Fruit fly (Drosophila melanogaster) whole organism, prepupa: ENCODE measurements around the gene pod1.

Source experiments
- CG11294 ChIP-seq: fragments of 200-800 bp; sonication (Bioruptor generic); IDR thresholded peaks from 2 replicates; pipeline ENCODE4 v1.3.6; 2022; ENCODE audit warnings: missing biosample characterization, missing genetic modification characterization
- CG11762 ChIP-seq: fragments of 200-800 bp; sonication (Bioruptor generic); optimal IDR thresholded peaks from 3 replicates; lab custom pipeline; 2016; ENCODE audit warnings: missing biosample characterization, missing genetic modification characterization; ENCODE audit not compliant: insufficient read depth
- CG11902 ChIP-seq: fragments of 200-800 bp; sonication (Bioruptor generic); optimal IDR thresholded peaks from 3 replicates; lab custom pipeline; 2016; ENCODE audit warnings: missing biosample characterization, missing genetic modification characterization
- CG15336 ChIP-seq: fragments of 200-800 bp; sonication (Bioruptor generic); IDR thresholded peaks from 2 replicates; pipeline ENCODE4 v1.3.6; 2022; ENCODE audit warnings: missing biosample characterization, missing genetic modification characterization
- CG1621 ChIP-seq: fragments of 200-800 bp; sonication (Bioruptor generic); optimal IDR thresholded peaks from 3 replicates; lab custom pipeline; 2018; ENCODE audit warnings: missing biosample characterization, mild to moderate bottlenecking, missing genetic modification characterization
- CG16779 ChIP-seq: fragments of 200-800 bp; sonication (Bioruptor generic); optimal IDR thresholded peaks from 3 replicates; lab custom pipeline; 2017; ENCODE audit warnings: missing biosample characterization, mild to moderate bottlenecking, missing genetic modification characterization
- CG31627 ChIP-seq: fragments of 200-800 bp; sonication (Bioruptor generic); optimal IDR thresholded peaks from 3 replicates; lab custom pipeline; 2016; ENCODE audit warnings: missing biosample characterization, missing genetic modification characterization
- CG32006 ChIP-seq: fragments of 200-800 bp; sonication (Bioruptor generic); optimal IDR thresholded peaks from 3 replicates; lab custom pipeline; 2017; ENCODE audit warnings: missing biosample characterization, mild to moderate bottlenecking, missing genetic modification characterization
- CG34406 ChIP-seq: fragments of 200-800 bp; sonication (Bioruptor generic); optimal IDR thresholded peaks from 3 replicates; lab custom pipeline; 2016; ENCODE audit warnings: missing biosample characterization, missing genetic modification characterization
- CG3919 ChIP-seq: fragments of 200-800 bp; sonication (Bioruptor generic); optimal IDR thresholded peaks from 3 replicates; lab custom pipeline; 2016; ENCODE audit warnings: missing biosample characterization, missing genetic modification characterization
- CG4318 ChIP-seq: fragments of 200-800 bp; sonication (Bioruptor generic); optimal IDR thresholded peaks from 3 replicates; lab custom pipeline; 2017; ENCODE audit warnings: missing biosample characterization, mild to moderate bottlenecking, missing genetic modification characterization
- CG6163 ChIP-seq: fragments of 200-800 bp; sonication (Bioruptor generic); IDR thresholded peaks from 3 replicates; pipeline ENCODE4 v1.3.6; 2022; ENCODE audit warnings: missing biosample characterization, missing genetic modification characterization
- CG6276 ChIP-seq: fragments of 200-800 bp; sonication (Bioruptor generic); optimal IDR thresholded peaks from 2 replicates; lab custom pipeline; 2017; ENCODE audit warnings: missing biosample characterization, mild to moderate bottlenecking, missing genetic modification characterization
- CG6792 ChIP-seq: fragments of 200-800 bp; sonication (Bioruptor generic); optimal IDR thresholded peaks from 3 replicates; lab custom pipeline; 2016; ENCODE audit warnings: missing biosample characterization, missing genetic modification characterization
- CG7368 ChIP-seq: fragments of 200-800 bp; sonication (Bioruptor generic); optimal IDR thresholded peaks from 3 replicates; lab custom pipeline; 2016; ENCODE audit warnings: missing biosample characterization, missing genetic modification characterization
- CG8119 ChIP-seq: fragments of 200-800 bp; sonication (Bioruptor generic); IDR thresholded peaks from 3 replicates; pipeline ENCODE4 v1.3.6; 2022; ENCODE audit warnings: missing biosample characterization, missing genetic modification characterization
- CG8319 ChIP-seq: fragments of 200-800 bp; sonication (Bioruptor generic); optimal IDR thresholded peaks from 3 replicates; lab custom pipeline; 2016; ENCODE audit warnings: missing biosample characterization, missing genetic modification characterization
- CG8632 ChIP-seq: fragments of 200-800 bp; sonication (Bioruptor generic); optimal IDR thresholded peaks from 3 replicates; lab custom pipeline; 2016; ENCODE audit warnings: missing biosample characterization, missing genetic modification characterization
- CG9139 ChIP-seq: fragments of 200-800 bp; sonication (Bioruptor generic); optimal IDR thresholded peaks from 3 replicates; lab custom pipeline; 2017; ENCODE audit warnings: missing biosample characterization, mild to moderate bottlenecking, missing genetic modification characterization
- Eip78C ChIP-seq: fragments of 200-800 bp; sonication (Bioruptor generic); peaks from one replicate; lab custom pipeline; 2016; ENCODE audit warnings: missing biosample characterization, missing genetic modification characterization
- Ets96B ChIP-seq: fragments of 200-800 bp; optimal IDR thresholded peaks from 2 replicates; lab custom pipeline; 2019; ENCODE audit warnings: missing biosample characterization, mild to moderate bottlenecking, missing genetic modification characterization, moderate library complexity
- Gug ChIP-seq: fragments of 200-800 bp; sonication (Bioruptor generic); IDR thresholded peaks from 2 replicates; pipeline ENCODE4 v1.3.6; 2022; ENCODE audit warnings: missing biosample characterization, missing genetic modification characterization
- Hr38 ChIP-seq: sonication (Bioruptor generic); optimal IDR thresholded peaks from 2 replicates; lab custom pipeline; 2016; ENCODE audit warnings: missing biosample characterization, missing genetic modification characterization
- Hr39 ChIP-seq: fragments of 200-800 bp; sonication (Bioruptor generic); optimal IDR thresholded peaks from 2 replicates; lab custom pipeline; 2016; ENCODE audit warnings: missing biosample characterization, missing genetic modification characterization
- Hr4 ChIP-seq: fragments of 200-800 bp; sonication (Bioruptor generic); optimal IDR thresholded peaks from 3 replicates; lab custom pipeline; 2016; ENCODE audit warnings: missing biosample characterization, missing genetic modification characterization
- Met ChIP-seq: fragments of 200-800 bp; sonication (Bioruptor generic); optimal IDR thresholded peaks from 3 replicates; lab custom pipeline; 2016; ENCODE audit warnings: missing biosample characterization, missing genetic modification characterization
- OdsH ChIP-seq: fragments of 200-800 bp; sonication (Bioruptor generic); optimal IDR thresholded peaks from 3 replicates; lab custom pipeline; 2016; ENCODE audit warnings: missing biosample characterization, missing genetic modification characterization
- Sox102F ChIP-seq: fragments of 200-800 bp; sonication (Bioruptor generic); optimal IDR thresholded peaks from 2 replicates; lab custom pipeline; 2016; ENCODE audit warnings: missing biosample characterization, mild to moderate bottlenecking, missing genetic modification characterization
- Sox14 ChIP-seq: fragments of 200-800 bp; sonication (Bioruptor generic); optimal IDR thresholded peaks from 3 replicates; lab custom pipeline; 2016; ENCODE audit warnings: missing biosample characterization, missing genetic modification characterization
- Sox15 ChIP-seq: fragments of 200-800 bp; sonication (Bioruptor generic); optimal IDR thresholded peaks from 3 replicates; lab custom pipeline; 2016; ENCODE audit warnings: missing biosample characterization, missing genetic modification characterization
- achi ChIP-seq: fragments of 200-800 bp; sonication (Bioruptor generic); optimal IDR thresholded peaks from 3 replicates; lab custom pipeline; 2016; ENCODE audit warnings: missing biosample characterization, missing genetic modification characterization
- dsx ChIP-seq: fragments of 200-800 bp; optimal IDR thresholded peaks from 3 replicates; lab custom pipeline; 2019; ENCODE audit warnings: missing biosample characterization, mild to moderate bottlenecking, missing genetic modification characterization, moderate library complexity; ENCODE audit not compliant: poor library complexity, severe bottlenecking
- eg ChIP-seq: fragments of 200-800 bp; sonication (Bioruptor generic); IDR thresholded peaks from 3 replicates; pipeline ENCODE4 v1.3.6; 2022; ENCODE audit warnings: missing biosample characterization, missing genetic modification characterization
- esn ChIP-seq: fragments of 200-800 bp; sonication (Bioruptor generic); optimal IDR thresholded peaks from 2 replicates; lab custom pipeline; 2016; ENCODE audit warnings: missing biosample characterization, mild to moderate bottlenecking, missing genetic modification characterization, moderate library complexity
- fd59A ChIP-seq: fragments of 200-800 bp; sonication (Bioruptor generic); optimal IDR thresholded peaks from 2 replicates; lab custom pipeline; 2017; ENCODE audit warnings: missing biosample characterization, mild to moderate bottlenecking, missing genetic modification characterization, missing genetic modification reagents
- fd85E ChIP-seq: fragments of 200-800 bp; sonication (Bioruptor generic); optimal IDR thresholded peaks from 3 replicates; lab custom pipeline; 2016; ENCODE audit warnings: missing biosample characterization, missing genetic modification characterization
- fkh ChIP-seq: fragments of 200-800 bp; sonication (Bioruptor generic); optimal IDR thresholded peaks from 3 replicates; lab custom pipeline; 2017; ENCODE audit warnings: missing biosample characterization, mild to moderate bottlenecking, missing genetic modification characterization, moderate library complexity
- lz ChIP-seq: fragments of 200-800 bp; sonication (Bioruptor generic); optimal IDR thresholded peaks from 3 replicates; lab custom pipeline; 2016; ENCODE audit warnings: missing biosample characterization, missing genetic modification characterization
- pdm3 ChIP-seq: fragments of 200-800 bp; sonication (Bioruptor generic); optimal IDR thresholded peaks from 3 replicates; lab custom pipeline; 2016; ENCODE audit warnings: missing biosample characterization, missing genetic modification characterization
- salr ChIP-seq, 2 experiments: fragments of 200-800 bp; sonication (Bioruptor generic); optimal IDR thresholded peaks; 3 replicates each; lab custom pipeline; 2016 to 2018; ENCODE audit warnings: missing biosample characterization in 2 of 2, missing genetic modification characterization in 2 of 2, mild to moderate bottlenecking in 1 of 2
- ss ChIP-seq, 2 experiments: fragments of 200-800 bp; sonication (Bioruptor generic); optimal IDR thresholded peaks; 2 replicates in 1 of 2; 3 replicates in 1 of 2; lab custom pipeline; 2017 to 2018; ENCODE audit warnings: mild to moderate bottlenecking in 2 of 2, missing biosample characterization in 2 of 2, missing genetic modification characterization in 2 of 2, moderate library complexity in 1 of 2
- svp ChIP-seq: fragments of 200-800 bp; sonication (Bioruptor generic); peaks from one replicate; lab custom pipeline; 2016; ENCODE audit warnings: missing biosample characterization, missing genetic modification characterization
- vri ChIP-seq: fragments of 200-800 bp; sonication (Bioruptor generic); optimal IDR thresholded peaks from 3 replicates; lab custom pipeline; 2016; ENCODE audit warnings: missing biosample characterization, mild to moderate bottlenecking, missing genetic modification characterization

The pod1 gene

DNA sequence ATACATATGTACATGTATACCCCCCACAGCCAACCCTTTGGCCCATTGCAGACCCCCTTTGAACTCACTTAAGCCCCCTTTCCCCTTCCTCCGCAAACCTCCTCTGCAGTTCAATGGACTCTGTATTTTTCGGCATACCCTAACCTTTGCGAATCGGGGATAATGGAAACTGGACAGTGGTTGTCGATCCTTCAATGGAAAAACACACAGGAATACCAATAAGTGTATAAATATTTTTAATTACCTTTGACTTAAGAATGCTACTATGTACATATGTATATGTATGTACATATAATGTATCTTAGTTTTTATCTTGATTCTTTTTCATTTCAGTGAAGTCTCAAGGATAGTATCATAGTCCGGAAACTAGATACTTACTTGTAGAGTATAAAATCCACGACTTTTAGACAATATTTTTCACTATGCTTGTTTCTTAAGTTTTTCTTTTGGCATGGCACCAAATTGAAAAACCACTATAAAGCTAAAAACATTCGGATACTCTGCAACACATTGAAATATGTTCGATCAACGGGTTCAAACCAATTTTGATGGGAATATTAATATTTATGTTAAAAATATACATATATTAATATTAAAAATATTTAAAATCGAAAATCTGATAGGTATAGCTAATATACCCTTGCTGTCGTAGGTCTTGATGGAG is 53.0 kb downstream of the pod1 start (continued):
- TF ChIP-seq salr (GFP tag; optimal IDR thresholded peaks at IDR 0.05; lab: Kevin White, UChicago), result peak in 1 of 2 experiments; percentile 53
- TF ChIP-seq CG6792 (GFP tag; lab: Kevin White, UChicago), result peak; percentile 32
- peak; percentile 56 for TF ChIP-seq CG3919 (GFP tag; lab: Kevin White, UChicago)
- peak; percentile 8 for TF ChIP-seq Sox102F (GFP tag; lab: Kevin White, UChicago)
- TF ChIP-seq CG32006 (GFP tag; lab: Kevin White, UChicago), result peak; percentile 79
- TF ChIP-seq CG4318, result peak; percentile 49
- peak; percentile 29 for TF ChIP-seq CG31627
- TF ChIP-seq esn, result peak; percentile 70
- peak; percentile 68 for TF ChIP-seq CG6276 (GFP tag; lab: Kevin White, UChicago)
- TF ChIP-seq eg (GFP tag; lab: Robert Waterston, UW), result peak; percentile 83
- peak; percentile 52 for TF ChIP-seq OdsH (GFP tag; lab: Kevin White, UChicago)
- no peak for TF ChIP-seq CG11762 (GFP tag; lab: Kevin White, UChicago)
- peak; percentile 21 for TF ChIP-seq CG16779 (tag; lab: Kevin White, UChicago)
- no peak for TF ChIP-seq Hr38 (GFP tag; lab: Kevin White, UChicago)
- peak; percentile 7 for TF ChIP-seq Sox15 (GFP tag; lab: Kevin White, UChicago)
- peak; percentile 26 for TF ChIP-seq dsx
- TF ChIP-seq CG7368 (GFP tag; lab: Kevin White, UChicago), result peak; percentile 2
- TF ChIP-seq Ets96B, result peak; percentile 26
- TF ChIP-seq CG34406 (GFP tag; lab: Kevin White, UChicago), result peak; percentile 51
- peak; percentile 21 for TF ChIP-seq CG9139 (GFP tag; lab: Kevin White, UChicago)
- no peak for TF ChIP-seq fd85E (GFP tag; lab: Kevin White, UChicago)
- peak; percentile 79 for TF ChIP-seq CG8119
- peak; percentile 87 for TF ChIP-seq Eip78C (GFP tag; lab: Kevin White, UChicago)
- peak; percentile 7 for TF ChIP-seq CG11902 (GFP tag; lab: Kevin White, UChicago)
- peak; percentile 72 for TF ChIP-seq CG15336 (GFP tag; lab: Robert Waterston, UW)
- TF ChIP-seq Hr4 (GFP tag; lab: Kevin White, UChicago), result peak; percentile 53
- TF ChIP-seq, all 60 proteins: peak for 49

- TF ChIP-seq Eip78C (GFP tag; lab: Kevin White, UChicago), result no peak
- no peak for TF ChIP-seq pdm3 (GFP tag; lab: Kevin White, UChicago)
- no peak for TF ChIP-seq CG8319 (GFP tag; lab: Kevin White, UChicago)
- no peak for TF ChIP-seq CG7368 (GFP tag; lab: Kevin White, UChicago)
- TF ChIP-seq CG11294 (GFP tag; lab: Robert Waterston, UW), result no peak
- TF ChIP-seq CG11902 (GFP tag; lab: Kevin White, UChicago), result no peak
- no peak for TF ChIP-seq Gug (GFP tag; lab: Robert Waterston, UW)
- no peak for TF ChIP-seq lz (GFP tag; lab: Kevin White, UChicago)
- TF ChIP-seq CG6163 (GFP tag; lab: Robert Waterston, UW), result no peak
- no peak for TF ChIP-seq Met
- TF ChIP-seq Hr4 (GFP tag; lab: Kevin White, UChicago), result no peak
- no peak for TF ChIP-seq ss (GFP tag; optimal IDR thresholded peaks at IDR 0.05; lab: Kevin White, UChicago)
- no peak for TF ChIP-seq CG1621 (tag; lab: Kevin White, UChicago)
- TF ChIP-seq achi (GFP tag; lab: Kevin White, UChicago), result no peak
- TF ChIP-seq OdsH (GFP tag; lab: Kevin White, UChicago), result no peak
Observed at dm6 chrX:6857269-6857668, 53.8 kb downstream of the pod1 start.

DNA sequence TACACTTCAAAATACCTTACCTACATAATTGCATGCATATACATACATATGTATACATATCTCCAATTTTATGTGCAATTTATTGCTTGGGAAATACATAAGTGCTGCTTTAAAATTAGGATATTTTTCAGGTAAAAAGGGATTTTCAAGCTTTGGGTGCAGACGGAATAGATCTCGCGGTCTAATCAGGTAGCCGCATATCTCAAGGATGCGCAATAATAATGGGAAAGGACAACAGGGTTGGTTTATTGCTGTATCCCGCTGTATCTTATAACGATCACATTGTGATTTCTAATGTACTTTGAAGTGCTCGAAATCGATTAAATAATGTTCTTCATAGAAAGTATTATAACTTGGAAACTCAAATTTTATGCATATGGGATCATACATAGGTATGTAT is 54.2 kb downstream of the pod1 start:
- no peak for TF ChIP-seq CG4318
- TF ChIP-seq CG34406 (GFP tag; lab: Kevin White, UChicago), result no peak
- TF ChIP-seq Sox102F (GFP tag; lab: Kevin White, UChicago), result no peak
- TF ChIP-seq CG7368 (GFP tag; lab: Kevin White, UChicago), result no peak
- TF ChIP-seq CG6163 (GFP tag; lab: Robert Waterston, UW), result no peak
- TF ChIP-seq fd59A (GFP tag; lab: Kevin White, UChicago), result no peak
- TF ChIP-seq vri, result no peak
- TF ChIP-seq pdm3 (GFP tag; lab: Kevin White, UChicago), result no peak
- no peak for TF ChIP-seq Hr38 (GFP tag; lab: Kevin White, UChicago)
- TF ChIP-seq CG16779 (tag; lab: Kevin White, UChicago), result no peak
- TF ChIP-seq Hr39 (GFP tag; lab: Kevin White, UChicago), result no peak
- no peak for TF ChIP-seq svp (GFP tag; lab: Kevin White, UChicago)
- TF ChIP-seq Sox14, result no peak
- no peak for TF ChIP-seq Met
- no peak for TF ChIP-seq CG31627
- TF ChIP-seq fkh (GFP tag; lab: Kevin White, UChicago), result no peak
- no peak for TF ChIP-seq CG8632 (GFP tag; lab: Kevin White, UChicago)
- TF ChIP-seq lz (GFP tag; lab: Kevin White, UChicago), result no peak
